Worm (Caenorhabditis elegans) whole organism, mixed stage, embryonic: ENCODE data around the gene srdh-1.

Experiments
- bed-3 ChIP-seq: fragments of 200-800 bp; sonication (Bioruptor generic); optimal IDR thresholded peaks from 3 replicates; lab custom pipeline; 2018; ENCODE audit warnings: mild to moderate bottlenecking, missing genetic modification characterization, moderate library complexity, missing compliant biosample characterization
- elt-3 ChIP-seq: fragments of 150-350 bp; optimal IDR thresholded peaks from 2 replicates; lab custom pipeline; 2014; ENCODE audit warnings: missing biosample characterization, missing genetic modification characterization
- flh-1 ChIP-seq: fragments of 200-800 bp; sonication (Bioruptor generic); optimal IDR thresholded peaks from 2 replicates; lab custom pipeline; 2018; ENCODE audit warnings: mild to moderate bottlenecking, missing genetic modification characterization, moderate library complexity, missing compliant biosample characterization
- lsy-2 ChIP-seq: fragments of 150-350 bp; optimal IDR thresholded peaks from 2 replicates; lab custom pipeline; 2014; ENCODE audit warnings: missing biosample characterization, missing genetic modification characterization
- nhr-2 ChIP-seq: fragments of 150-350 bp; optimal IDR thresholded peaks from 2 replicates; lab custom pipeline; 2014; ENCODE audit warnings: missing biosample characterization, missing genetic modification characterization
- nhr-76 ChIP-seq: sonication (generic microtip); optimal IDR thresholded peaks from 2 replicates; lab custom pipeline; 2017; ENCODE audit warnings: missing biosample characterization, missing genetic modification characterization
- pha-4 ChIP-seq: fragments of 150-350 bp; optimal IDR thresholded peaks from 2 replicates; lab custom pipeline; 2018; ENCODE audit warnings: missing biosample characterization, missing genetic modification reagents, missing genetic modification characterization
- snpc-4 ChIP-seq: fragments of 150-350 bp; optimal IDR thresholded peaks from 2 replicates; lab custom pipeline; 2014; ENCODE audit warnings: missing biosample characterization, missing genetic modification characterization
- sptf-1 ChIP-seq: sonication (generic microtip); optimal IDR thresholded peaks from 2 replicates; lab custom pipeline; 2017; ENCODE audit warnings: mild to moderate bottlenecking, missing genetic modification characterization, moderate library complexity, missing compliant biosample characterization
- unc-120 ChIP-seq: sonication (generic microtip); optimal IDR thresholded peaks from 2 replicates; lab custom pipeline; 2017; ENCODE audit warnings: missing genetic modification characterization, missing compliant biosample characterization; ENCODE audit not compliant: poor library complexity, severe bottlenecking
- unc-39 ChIP-seq: fragments of 150-350 bp; optimal IDR thresholded peaks from 2 replicates; lab custom pipeline; 2014; ENCODE audit warnings: missing biosample characterization, missing genetic modification characterization
- unc-62 ChIP-seq: fragments of 150-350 bp; optimal IDR thresholded peaks from 2 replicates; lab custom pipeline; 2014; ENCODE audit warnings: missing biosample characterization, missing genetic modification reagents, missing genetic modification characterization

DNA sequence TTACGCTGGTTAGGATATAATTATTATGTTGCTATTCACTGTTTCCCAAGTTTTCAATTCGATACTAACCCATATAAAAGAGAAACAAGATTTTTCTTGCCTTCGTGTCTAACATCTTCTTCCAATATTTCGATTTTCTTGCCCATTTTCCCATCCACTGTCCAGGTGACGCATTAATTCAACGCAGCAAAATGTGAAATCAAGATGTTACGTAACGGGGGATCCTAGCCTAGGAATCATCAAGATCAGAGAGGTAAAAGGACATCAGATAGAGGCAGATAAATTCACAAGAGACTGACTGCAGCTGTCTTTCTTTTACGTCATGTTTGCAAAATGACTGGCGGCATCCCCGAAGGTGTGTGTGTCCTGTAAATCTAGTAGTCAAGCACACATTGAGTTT is 39.8 kb upstream of the srdh-1 start:
- TF ChIP-seq unc-120 (tag; lab: Kevin White, UChicago) = no peak
- no peak for TF ChIP-seq nhr-2 (tag; lab: Kevin White, UChicago)
- TF ChIP-seq bed-3 (GFP tag; lab: Kevin White, UChicago) = no peak
- TF ChIP-seq flh-1 (GFP tag; lab: Kevin White, UChicago) = no peak
- no peak for TF ChIP-seq sptf-1 (tag; lab: Kevin White, UChicago)
- TF ChIP-seq nhr-76 (tag; lab: Kevin White, UChicago) = no peak
- no peak for TF ChIP-seq snpc-4
- no peak for TF ChIP-seq pha-4 (tag; lab: Kevin White, UChicago)
- TF ChIP-seq unc-39 = no peak
- no peak for TF ChIP-seq unc-62
- TF ChIP-seq lsy-2 (tag; lab: Kevin White, UChicago) = no peak
- no peak for TF ChIP-seq elt-3 (tag; lab: Kevin White, UChicago)
